Fruit fly (Drosophila melanogaster) whole organism, adult: ENCODE data around the gene Ibf1.

Experiments used
- CG11617 ChIP-seq: fragments of 200-800 bp; sonication (Bioruptor generic); optimal IDR thresholded peaks from 2 replicates; lab custom pipeline; 2017; ENCODE audit warnings: mild to moderate bottlenecking, missing biosample characterization, missing genetic modification reagents, missing genetic modification characterization
- CG12768 ChIP-seq: fragments of 200-800 bp; sonication (Bioruptor generic); optimal IDR thresholded peaks from 2 replicates; lab custom pipeline; 2017; ENCODE audit warnings: missing biosample characterization, missing genetic modification characterization, mild to moderate bottlenecking, moderate library complexity, missing genetic modification reagents
- CG14711 ChIP-seq: fragments of 200-800 bp; sonication (Bioruptor generic); optimal IDR thresholded peaks from 2 replicates; lab custom pipeline; 2018; ENCODE audit warnings: missing biosample characterization, mild to moderate bottlenecking, missing genetic modification characterization, moderate library complexity
- CG1620 ChIP-seq: fragments of 200-800 bp; sonication (Bioruptor generic); optimal IDR thresholded peaks from 2 replicates; lab custom pipeline; 2016; ENCODE audit warnings: missing biosample characterization, missing genetic modification characterization
- CG33017 ChIP-seq: fragments of 200-800 bp; sonication (Bioruptor generic); optimal IDR thresholded peaks from 2 replicates; lab custom pipeline; 2018; ENCODE audit warnings: missing biosample characterization, mild to moderate bottlenecking, missing genetic modification characterization, moderate library complexity
- CG5204 ChIP-seq: fragments of 200-800 bp; sonication (Bioruptor generic); optimal IDR thresholded peaks from 2 replicates; lab custom pipeline; 2016; ENCODE audit warnings: missing biosample characterization, missing genetic modification characterization
- CG7045 ChIP-seq: fragments of 200-800 bp; sonication (Bioruptor generic); optimal IDR thresholded peaks from 2 replicates; lab custom pipeline; 2017; ENCODE audit warnings: missing biosample characterization, mild to moderate bottlenecking, missing genetic modification characterization
- CG7101 ChIP-seq: fragments of 200-800 bp; sonication (Bioruptor generic); optimal IDR thresholded peaks from 2 replicates; lab custom pipeline; 2018; ENCODE audit warnings: missing biosample characterization, mild to moderate bottlenecking, missing genetic modification characterization, moderate library complexity
- Clk ChIP-seq: fragments of 200-800 bp; sonication (Bioruptor generic); optimal IDR thresholded peaks from 2 replicates; lab custom pipeline; 2017; ENCODE audit warnings: missing biosample characterization, missing genetic modification characterization
- Crg-1 ChIP-seq: fragments of 200-800 bp; sonication (Bioruptor generic); optimal IDR thresholded peaks from 2 replicates; lab custom pipeline; 2016; ENCODE audit warnings: missing biosample characterization, missing genetic modification characterization
- Hr96 ChIP-seq: fragments of 200-800 bp; sonication (Bioruptor generic); optimal IDR thresholded peaks from 2 replicates; lab custom pipeline; 2016; ENCODE audit warnings: missing biosample characterization, missing genetic modification characterization
- Mnt ChIP-seq: fragments of 200-800 bp; sonication (Bioruptor generic); optimal IDR thresholded peaks from 2 replicates; lab custom pipeline; 2016; ENCODE audit warnings: missing biosample characterization, mild to moderate bottlenecking, missing genetic modification characterization
- bab1 ChIP-seq: fragments of 200-800 bp; sonication (Bioruptor generic); optimal IDR thresholded peaks from 3 replicates; lab custom pipeline; 2019; ENCODE audit warnings: missing biosample characterization, mild to moderate bottlenecking, missing genetic modification characterization, moderate library complexity
- cic ChIP-seq: fragments of 200-800 bp; sonication (Bioruptor generic); optimal IDR thresholded peaks from 2 replicates; lab custom pipeline; 2017; ENCODE audit warnings: missing biosample characterization, mild to moderate bottlenecking, missing genetic modification characterization, moderate library complexity
- cnc ChIP-seq, 2 experiments: fragments of >200 bp; optimal IDR thresholded peaks; 2 replicates each; lab custom pipeline; 2017
- kay ChIP-seq: fragments of 200-800 bp; sonication (Bioruptor generic); peaks from one replicate; lab custom pipeline; 2016; ENCODE audit warnings: missing biosample characterization, missing genetic modification characterization, borderline replicate concordance
- ovo ChIP-seq: fragments of 200-800 bp; sonication (Bioruptor generic); optimal IDR thresholded peaks from 2 replicates; lab custom pipeline; 2016; ENCODE audit warnings: missing biosample characterization, missing genetic modification characterization
- pad ChIP-seq: fragments of 200-800 bp; sonication (Bioruptor generic); optimal IDR thresholded peaks from 3 replicates; lab custom pipeline; 2017; ENCODE audit warnings: missing biosample characterization, missing genetic modification characterization, mild to moderate bottlenecking, moderate library complexity, missing genetic modification reagents
- tj ChIP-seq: fragments of 200-800 bp; sonication (Bioruptor generic); optimal IDR thresholded peaks from 3 replicates; lab custom pipeline; 2017; ENCODE audit warnings: missing biosample characterization, mild to moderate bottlenecking, missing genetic modification characterization, moderate library complexity
- toe ChIP-seq: fragments of 200-800 bp; sonication (Bioruptor generic); optimal IDR thresholded peaks from 2 replicates; lab custom pipeline; 2016; ENCODE audit warnings: missing biosample characterization, missing genetic modification characterization

The Ibf1 gene

DNA sequence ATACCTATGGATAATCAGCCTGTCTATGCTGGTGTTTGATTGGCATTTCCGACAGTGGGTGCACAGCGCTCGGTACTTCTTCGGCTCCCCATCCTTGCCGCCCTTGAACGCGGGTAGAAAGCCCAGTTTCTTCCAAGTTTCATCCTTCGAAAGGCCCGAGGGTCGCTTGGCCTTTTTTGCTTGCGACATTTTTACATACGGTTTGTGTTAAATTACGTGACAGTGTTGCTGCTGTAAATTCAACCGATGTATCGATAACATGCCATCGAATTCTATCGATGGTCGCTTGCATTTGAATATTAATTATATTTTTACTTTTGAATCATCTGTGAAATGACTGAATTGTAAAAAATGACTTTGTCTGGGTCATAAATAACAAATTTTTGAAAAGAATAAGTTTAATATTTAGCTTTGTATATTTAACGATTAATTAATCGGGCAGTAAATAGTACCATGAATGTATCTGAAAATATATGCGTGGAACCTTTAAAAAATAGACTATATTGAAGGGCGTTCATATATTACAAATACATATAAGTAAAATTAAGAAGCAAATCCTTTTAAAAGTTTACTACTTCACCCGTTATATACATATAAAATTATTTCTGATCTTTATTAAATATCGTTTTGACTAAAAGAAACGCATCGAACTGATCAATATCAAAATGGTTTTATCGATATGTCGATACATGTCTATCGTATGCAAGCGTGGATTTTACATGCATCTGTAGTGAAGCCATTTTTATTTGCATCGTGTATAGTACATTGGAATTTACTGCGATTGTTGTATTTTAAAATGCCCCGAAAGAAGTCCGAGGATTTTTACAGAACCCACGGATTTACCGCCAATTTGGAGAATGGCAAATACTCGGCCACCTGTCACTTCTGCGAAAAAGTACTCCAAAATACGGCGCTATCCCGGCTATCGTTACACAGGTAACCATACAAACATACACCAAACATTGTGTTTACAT is at the start of gene Ibf1, which contains the start of gene Ibf2:
Ibf1 (plus strand) TSS at position 713 of the 974 bp plus-strand sequence.
Ibf2 (minus strand) TSS at position 250 of the 974 bp plus-strand sequence.
- TF ChIP-seq CG33017 (tag; lab: Kevin White, UChicago): no peak

DNA sequence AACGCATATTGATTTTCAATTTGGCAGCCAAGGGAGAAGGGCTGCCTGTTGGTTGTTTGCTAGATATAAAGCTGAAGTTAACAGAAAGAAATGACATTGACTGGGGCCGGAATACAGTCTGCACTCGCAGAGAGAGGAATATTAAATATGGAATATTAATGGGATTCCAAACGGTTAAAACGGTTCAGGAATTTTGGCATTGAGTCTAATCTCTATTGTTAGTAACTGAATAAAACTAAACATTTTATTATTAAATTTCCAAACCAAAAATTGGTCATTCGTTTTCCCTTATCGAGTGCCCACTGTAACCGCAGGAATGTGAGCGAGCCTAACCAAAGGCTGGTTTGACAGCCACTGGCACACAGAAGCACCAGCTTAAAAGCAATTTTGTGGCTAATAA is 45.7 kb upstream of the Ibf1 start:
- no peak for TF ChIP-seq pad (GFP tag; lab: Kevin White, UChicago)
- TF ChIP-seq CG7045 (GFP tag; lab: Kevin White, UChicago): no peak
- TF ChIP-seq Hr96 (GFP tag; lab: Kevin White, UChicago): no peak
- no peak for TF ChIP-seq CG1620 (GFP tag; lab: Kevin White, UChicago)
- no peak for TF ChIP-seq CG33017 (tag; lab: Kevin White, UChicago)
- no peak for TF ChIP-seq cnc (optimal IDR thresholded peaks at IDR 0.05; lab: Kevin White, UChicago)
- TF ChIP-seq tj (GFP tag; lab: Kevin White, UChicago): no peak
- no peak for TF ChIP-seq CG7101 (tag; lab: Kevin White, UChicago)
- TF ChIP-seq Mnt: no peak
- TF ChIP-seq Clk: no peak

dm6 chr3R:9214235-9214634 is 44.5 kb upstream of the Ibf1 start:
- TF ChIP-seq CG33017 (tag; lab: Kevin White, UChicago) (no peak), CG1620 (GFP tag; lab: Kevin White, UChicago) (no peak), cic (GFP tag; lab: Kevin White, UChicago) (no peak), toe (no peak), bab1 (GFP tag; lab: Kevin White, UChicago) (no peak), CG5204 (GFP tag; lab: Kevin White, UChicago) (no peak), CG12768 (GFP tag; lab: Kevin White, UChicago) (no peak), Clk (no peak), CG14711 (tag; lab: Kevin White, UChicago) (no peak), Hr96 (GFP tag; lab: Kevin White, UChicago) (no peak), CG7045 (GFP tag; lab: Kevin White, UChicago) (no peak), Crg-1 (GFP tag; lab: Kevin White, UChicago) (no peak), CG11617 (GFP tag; lab: Kevin White, UChicago) (no peak), CG7101 (tag; lab: Kevin White, UChicago) (no peak), tj (GFP tag; lab: Kevin White, UChicago) (no peak), kay (GFP tag; lab: Kevin White, UChicago) (no peak), ovo (GFP tag; lab: Kevin White, UChicago) (no peak), pad (GFP tag; lab: Kevin White, UChicago) (no peak)

DNA sequence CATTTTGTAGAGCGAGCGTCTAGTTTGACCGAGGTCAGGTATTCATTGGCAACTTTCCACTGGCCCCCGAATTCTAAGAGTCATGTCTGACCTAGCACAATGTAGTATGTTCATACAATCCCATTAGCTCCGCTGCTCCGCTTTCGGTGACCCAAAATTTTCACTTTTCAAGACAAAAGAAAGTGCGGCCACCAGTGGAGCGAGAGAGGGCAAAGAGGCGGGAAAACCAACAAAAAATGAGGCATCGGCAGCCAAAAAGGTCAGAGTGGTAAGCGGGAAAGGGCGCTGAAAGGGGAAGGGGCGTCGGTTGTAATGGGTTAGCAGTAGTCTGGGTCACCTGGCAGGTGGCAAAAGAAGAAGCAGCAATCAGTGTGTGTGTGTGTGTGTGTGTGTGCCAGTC is 43.2 kb upstream of the Ibf1 start:
- TF ChIP-seq tj (GFP tag; lab: Kevin White, UChicago) (no peak), bab1 (GFP tag; lab: Kevin White, UChicago) (no peak), CG1620 (GFP tag; lab: Kevin White, UChicago) (no peak), ovo (GFP tag; lab: Kevin White, UChicago) (no peak), CG12768 (GFP tag; lab: Kevin White, UChicago) (no peak), pad (GFP tag; lab: Kevin White, UChicago) (no peak)

DNA sequence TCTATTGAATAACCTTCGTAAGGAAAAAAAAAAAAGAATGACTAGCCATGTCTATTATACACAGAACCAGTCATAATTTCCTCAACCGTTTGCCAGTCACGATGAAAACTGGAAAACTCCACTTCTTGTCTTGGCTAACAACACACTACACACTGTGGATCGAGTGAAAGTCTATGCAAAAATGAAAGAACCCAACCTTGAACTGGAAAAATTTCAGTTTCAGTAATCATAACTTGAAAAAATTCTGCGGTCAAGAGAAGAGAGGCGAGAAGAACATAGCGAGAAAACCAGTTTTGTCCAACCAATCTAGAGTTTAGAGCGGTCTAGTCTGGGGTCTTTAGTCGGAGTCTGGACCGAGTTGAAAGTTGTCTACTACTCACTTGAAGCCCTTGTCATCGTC is 41.2 kb upstream of the Ibf1 start:
- no peak for TF ChIP-seq pad (GFP tag; lab: Kevin White, UChicago)
- TF ChIP-seq Clk: no peak
- TF ChIP-seq Hr96 (GFP tag; lab: Kevin White, UChicago): no peak
- TF ChIP-seq bab1 (GFP tag; lab: Kevin White, UChicago): no peak
- no peak for TF ChIP-seq CG12768 (GFP tag; lab: Kevin White, UChicago)
- no peak for TF ChIP-seq Crg-1 (GFP tag; lab: Kevin White, UChicago)
- TF ChIP-seq cnc (optimal IDR thresholded peaks at IDR 0.05; lab: Kevin White, UChicago): no peak
- no peak for TF ChIP-seq CG33017 (tag; lab: Kevin White, UChicago)
- no peak for TF ChIP-seq Mnt
- TF ChIP-seq CG11617 (GFP tag; lab: Kevin White, UChicago): no peak
- TF ChIP-seq kay (GFP tag; lab: Kevin White, UChicago): no peak
- TF ChIP-seq tj (GFP tag; lab: Kevin White, UChicago): no peak
- TF ChIP-seq CG7045 (GFP tag; lab: Kevin White, UChicago): no peak
- no peak for TF ChIP-seq CG14711 (tag; lab: Kevin White, UChicago)
- no peak for TF ChIP-seq CG5204 (GFP tag; lab: Kevin White, UChicago)

- TF ChIP-seq ovo (GFP tag; lab: Kevin White, UChicago) (no peak), CG33017 (tag; lab: Kevin White, UChicago) (no peak), kay (GFP tag; lab: Kevin White, UChicago) (no peak), cnc (optimal IDR thresholded peaks at IDR 0.05; lab: Kevin White, UChicago) (no peak), CG12768 (GFP tag; lab: Kevin White, UChicago) (no peak), CG7101 (tag; lab: Kevin White, UChicago) (no peak), tj (GFP tag; lab: Kevin White, UChicago) (no peak), CG7045 (GFP tag; lab: Kevin White, UChicago) (no peak), CG11617 (GFP tag; lab: Kevin White, UChicago) (no peak), CG5204 (GFP tag; lab: Kevin White, UChicago) (no peak), pad (GFP tag; lab: Kevin White, UChicago) (no peak), cic (GFP tag; lab: Kevin White, UChicago) (no peak), bab1 (GFP tag; lab: Kevin White, UChicago) (no peak), Hr96 (GFP tag; lab: Kevin White, UChicago) (no peak), Clk (no peak)
Observed at dm6 chr3R:9220064-9220864, 38.5 kb upstream of the Ibf1 start.
